Worm (Caenorhabditis elegans) whole organism, L1 larva: ENCODE data around the gene srx-33.

Experiments used
- C34B4.2 ChIP-seq: sonication (generic microtip); optimal IDR thresholded peaks from 2 replicates; lab custom pipeline; 2017; ENCODE audit warnings: mild to moderate bottlenecking, missing genetic modification characterization, missing compliant biosample characterization
- aha-1 ChIP-seq: fragments of 150-350 bp; optimal IDR thresholded peaks from 2 replicates; lab custom pipeline; 2014; ENCODE audit warnings: missing biosample characterization, missing genetic modification characterization
- alr-1 ChIP-seq: fragments of 200-800 bp; sonication (Bioruptor generic); optimal IDR thresholded peaks from 2 replicates; lab custom pipeline; 2018; ENCODE audit warnings: borderline replicate concordance, mild to moderate bottlenecking, missing genetic modification characterization, missing compliant biosample characterization
- blmp-1 ChIP-seq: fragments of 150-350 bp; optimal IDR thresholded peaks from 2 replicates; lab custom pipeline; 2014; ENCODE audit warnings: missing biosample characterization, missing genetic modification characterization
- ceh-63 ChIP-seq: fragments of 200-800 bp; sonication (Bioruptor generic); optimal IDR thresholded peaks from 2 replicates; lab custom pipeline; 2018; ENCODE audit warnings: mild to moderate bottlenecking, missing genetic modification characterization, missing compliant biosample characterization
- ces-1 ChIP-seq: fragments of 150-350 bp; optimal IDR thresholded peaks from 2 replicates; lab custom pipeline; 2014; ENCODE audit warnings: missing biosample characterization, missing genetic modification reagents, missing genetic modification characterization
- dpl-1 ChIP-seq, 3 experiments: fragments of 150-350 bp in 2 of 3; sonication (generic microtip) in 1 of 3; optimal IDR thresholded peaks; 2 replicates each; lab custom pipeline; 2014 to 2017; ENCODE audit warnings: missing biosample characterization in 3 of 3, missing genetic modification characterization in 3 of 3, missing genetic modification reagents in 3 of 3
- dsc-1 ChIP-seq: sonication (generic microtip); optimal IDR thresholded peaks from 2 replicates; lab custom pipeline; 2016; ENCODE audit warnings: mild to moderate bottlenecking, missing genetic modification characterization, missing compliant biosample characterization
- egl-27 ChIP-seq, 2 experiments: fragments of 150-350 bp in 1 of 2; sonication (generic microtip); optimal IDR thresholded peaks; 3 replicates each; lab custom pipeline; 2017 to 2018; ENCODE audit warnings: missing biosample characterization in 2 of 2, missing genetic modification characterization in 2 of 2, missing genetic modification reagents in 2 of 2
- elt-2 ChIP-seq: sonication (generic microtip); optimal IDR thresholded peaks from 2 replicates; lab custom pipeline; 2016; ENCODE audit warnings: missing genetic modification characterization, mild to moderate bottlenecking, inconsistent platforms, missing compliant biosample characterization, missing genetic modification reagents
- ets-5 ChIP-seq: fragments of 200-800 bp; sonication (Bioruptor generic); IDR thresholded peaks from 2 replicates; pipeline ENCODE4 v1.3.6; 2022; ENCODE audit warnings: missing genetic modification characterization, missing compliant biosample characterization
- fkh-10 ChIP-seq: sonication (generic microtip); optimal IDR thresholded peaks from 2 replicates; lab custom pipeline; 2017; ENCODE audit warnings: missing biosample characterization, missing genetic modification reagents, missing genetic modification characterization
- fkh-8 ChIP-seq: sonication (generic microtip); optimal IDR thresholded peaks from 2 replicates; lab custom pipeline; 2016; ENCODE audit warnings: mild to moderate bottlenecking, missing genetic modification characterization, missing compliant biosample characterization
- hlh-17 ChIP-seq: fragments of 200-800 bp; sonication (Bioruptor generic); optimal IDR thresholded peaks from 2 replicates; lab custom pipeline; 2018; ENCODE audit warnings: missing genetic modification characterization, mild to moderate bottlenecking, missing compliant biosample characterization, moderate library complexity, borderline replicate concordance
- irx-1 ChIP-seq: sonication (generic microtip); optimal IDR thresholded peaks from 2 replicates; lab custom pipeline; 2016; ENCODE audit warnings: missing genetic modification characterization, missing compliant biosample characterization
- lin-13 ChIP-seq: fragments of 150-350 bp; optimal IDR thresholded peaks from 2 replicates; lab custom pipeline; 2014; ENCODE audit warnings: missing biosample characterization, missing genetic modification reagents, missing genetic modification characterization
- lin-14 ChIP-seq: fragments of 200-800 bp; sonication (Bioruptor generic); optimal IDR thresholded peaks from 2 replicates; lab custom pipeline; 2018; ENCODE audit warnings: mild to moderate bottlenecking, missing genetic modification characterization, moderate library complexity, missing compliant biosample characterization
- lin-15B ChIP-seq: fragments of 150-350 bp; sonication (generic microtip); optimal IDR thresholded peaks from 3 replicates; lab custom pipeline; 2014; ENCODE audit warnings: missing biosample characterization, missing genetic modification characterization
- lin-35 ChIP-seq, 2 experiments: fragments of 150-350 bp; optimal IDR thresholded peaks; 2 replicates each; lab custom pipeline; 2014; ENCODE audit warnings: missing biosample characterization in 2 of 2, missing genetic modification characterization in 2 of 2, missing genetic modification reagents in 2 of 2
- lsy-2 ChIP-seq, 2 experiments: fragments of 150-350 bp; optimal IDR thresholded peaks; 2 replicates each; lab custom pipeline; 2014; ENCODE audit warnings: missing biosample characterization in 2 of 2, missing genetic modification characterization in 2 of 2
- mdl-1 ChIP-seq, 2 experiments: fragments of 150-350 bp; optimal IDR thresholded peaks; 2 replicates each; lab custom pipeline; 2014 to 2017; ENCODE audit warnings: missing biosample characterization in 2 of 2, missing genetic modification characterization in 2 of 2, inconsistent platforms in 1 of 2
- mep-1 ChIP-seq: fragments of 150-350 bp; optimal IDR thresholded peaks from 2 replicates; lab custom pipeline; 2014; ENCODE audit warnings: missing biosample characterization, missing genetic modification characterization
- nhr-20 ChIP-seq: sonication (generic microtip); optimal IDR thresholded peaks from 2 replicates; lab custom pipeline; 2016; ENCODE audit warnings: mild to moderate bottlenecking, missing genetic modification characterization, missing compliant biosample characterization
- nhr-28 ChIP-seq: fragments of 150-350 bp; optimal IDR thresholded peaks from 2 replicates; lab custom pipeline; 2014; ENCODE audit warnings: missing biosample characterization, missing genetic modification characterization
- nhr-47 ChIP-seq: sonication (generic microtip); optimal IDR thresholded peaks from 2 replicates; lab custom pipeline; 2016; ENCODE audit warnings: mild to moderate bottlenecking, missing genetic modification characterization, moderate library complexity, missing compliant biosample characterization
- nhr-71 ChIP-seq: sonication (generic microtip); optimal IDR thresholded peaks from 2 replicates; lab custom pipeline; 2016; ENCODE audit warnings: mild to moderate bottlenecking, missing genetic modification characterization, moderate library complexity, missing compliant biosample characterization
- nhr-90 ChIP-seq: sonication (generic microtip); optimal IDR thresholded peaks from 2 replicates; lab custom pipeline; 2016; ENCODE audit warnings: mild to moderate bottlenecking, missing genetic modification characterization, missing compliant biosample characterization; ENCODE audit not compliant: poor library complexity
- pax-3 ChIP-seq: fragments of 200-800 bp; sonication (Bioruptor generic); optimal IDR thresholded peaks from 2 replicates; lab custom pipeline; 2018; ENCODE audit warnings: mild to moderate bottlenecking, missing genetic modification characterization, moderate library complexity, missing compliant biosample characterization
- pqm-1 ChIP-seq: sonication (generic microtip); optimal IDR thresholded peaks from 3 replicates; lab custom pipeline; 2017; ENCODE audit warnings: missing biosample characterization, missing genetic modification characterization
- snu-23 ChIP-seq: sonication (generic microtip); optimal IDR thresholded peaks from 2 replicates; lab custom pipeline; 2016; ENCODE audit warnings: missing genetic modification characterization, missing compliant biosample characterization
- unc-30 ChIP-seq: sonication (generic microtip); optimal IDR thresholded peaks from 2 replicates; lab custom pipeline; 2017; ENCODE audit warnings: missing biosample characterization, missing genetic modification characterization
- unc-62 ChIP-seq: fragments of 150-350 bp; optimal IDR thresholded peaks from 2 replicates; lab custom pipeline; 2014; ENCODE audit warnings: missing biosample characterization, missing genetic modification reagents, missing genetic modification characterization
- unc-98 ChIP-seq: fragments of 200-800 bp; sonication (Bioruptor generic); IDR thresholded peaks from 2 replicates; pipeline ENCODE4 v1.3.6; 2022; ENCODE audit warnings: missing genetic modification characterization, missing compliant biosample characterization
- vab-15 ChIP-seq: sonication (generic microtip); optimal IDR thresholded peaks from 2 replicates; lab custom pipeline; 2017; ENCODE audit warnings: missing genotype, mild to moderate bottlenecking, missing genetic modification characterization, missing compliant biosample characterization
- xbp-1 ChIP-seq: sonication (generic microtip); optimal IDR thresholded peaks from 2 replicates; lab custom pipeline; 2016; ENCODE audit warnings: missing genetic modification characterization, missing compliant biosample characterization

Gene srx-33

DNA sequence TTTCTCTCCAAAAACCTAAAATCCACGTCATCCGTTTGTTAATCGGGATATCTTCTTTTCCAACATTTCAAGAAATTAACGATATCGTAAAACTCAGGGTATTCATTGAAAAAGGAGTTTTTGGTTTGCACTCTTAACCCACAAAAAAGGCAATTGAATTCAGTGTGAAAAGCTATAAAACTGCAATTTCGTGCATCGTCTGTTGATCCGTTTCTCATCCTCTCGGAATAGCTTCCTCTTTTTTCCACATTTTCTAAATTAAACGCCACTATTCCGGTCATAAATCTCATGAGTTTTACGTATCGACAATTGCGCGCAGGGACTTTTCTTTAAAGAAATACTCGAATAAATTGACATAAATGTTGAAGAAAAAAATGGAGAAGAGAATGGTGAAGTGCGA lies 6.5 kb downstream of the srx-33 start:
- TF ChIP-seq nhr-47 (tag; lab: Kevin White, UChicago) (no peak), ceh-63 (GFP tag; lab: Kevin White, UChicago) (peak; percentile 84)

DNA sequence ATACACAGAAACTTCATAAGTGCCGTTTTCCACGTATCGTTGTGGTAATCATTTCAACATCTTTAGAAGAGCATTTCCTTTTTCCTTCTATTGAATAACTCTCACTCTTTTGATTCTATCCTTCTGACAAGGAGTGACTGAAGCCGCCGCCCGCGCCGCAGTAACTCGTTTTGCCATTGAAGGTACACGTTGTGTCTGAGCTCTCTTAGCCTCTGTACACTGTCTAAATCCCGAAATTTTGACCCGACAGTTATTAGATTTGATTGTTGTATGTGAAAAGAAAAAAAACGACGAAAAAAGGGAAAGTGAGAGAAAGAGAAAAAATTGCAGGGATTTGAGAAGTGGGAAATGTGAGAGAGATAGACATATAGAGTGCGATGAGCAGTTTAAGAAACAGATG lies 7.4 kb downstream of the srx-33 start:
- TF ChIP-seq nhr-28 (tag; lab: Kevin White, UChicago) (no peak), lin-14 (GFP tag; lab: Kevin White, UChicago) (peak; percentile 79), aha-1 (tag; lab: Kevin White, UChicago) (no peak), elt-2 (tag; lab: Kevin White, UChicago) (no peak), blmp-1 (tag; lab: Kevin White, UChicago) (peak; percentile 22), egl-27 (tag; optimal IDR thresholded peaks at IDR 0.05; lab: Kevin White, UChicago) (no peak), ces-1 (GFP tag; lab: Kevin White, UChicago) (peak; percentile 63), mep-1 (no peak), snu-23 (GFP tag; lab: Kevin White, UChicago) (no peak), fkh-10 (GFP tag; lab: Kevin White, UChicago) (peak; percentile 89), vab-15 (tag; lab: Kevin White, UChicago) (no peak), xbp-1 (tag; lab: Kevin White, UChicago) (no peak), lsy-2 (tag; optimal IDR thresholded peaks at IDR 0.05; lab: Kevin White, UChicago) (peak in 1 of 2 experiments; percentile 23), nhr-20 (no peak), unc-30 (no peak), unc-98 (GFP tag; lab: Robert Waterston, UW) (no peak), lin-13 (GFP tag; lab: Kevin White, UChicago) (no peak), alr-1 (tag; lab: Kevin White, UChicago) (no peak), nhr-47 (tag; lab: Kevin White, UChicago) (no peak), fkh-8 (tag; lab: Kevin White, UChicago) (no peak), lin-35 (GFP tag; optimal IDR thresholded peaks at IDR 0.05; lab: Kevin White, UChicago) (no peak), irx-1 (tag; lab: Kevin White, UChicago) (peak; percentile 12), nhr-71 (tag; lab: Kevin White, UChicago) (peak; percentile 28)

DNA sequence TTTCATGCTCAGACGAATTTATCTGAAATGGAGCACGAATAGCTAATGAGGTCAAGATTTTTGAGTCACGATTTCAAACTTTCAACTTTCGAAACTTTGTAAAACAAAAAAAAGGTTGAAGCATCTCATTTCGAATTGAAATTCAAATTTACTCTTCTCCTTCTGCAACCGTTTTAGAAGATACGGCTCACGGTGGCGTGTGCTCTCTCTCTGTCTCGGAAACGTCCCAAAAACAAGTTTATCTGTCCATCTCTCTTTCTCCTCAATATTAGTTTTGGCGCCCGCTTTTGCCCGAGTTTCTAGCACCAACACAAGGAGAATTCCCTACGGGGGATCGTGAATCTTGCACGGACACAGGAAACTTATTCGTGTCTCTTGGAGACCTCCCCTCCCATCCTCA lies 8.3 kb downstream of the srx-33 start:
- TF ChIP-seq C34B4.2 (tag; lab: Kevin White, UChicago) = no peak
- no peak for TF ChIP-seq egl-27 (tag; optimal IDR thresholded peaks at IDR 0.05; lab: Kevin White, UChicago)
- peak; percentile 26 for TF ChIP-seq lin-14 (GFP tag; lab: Kevin White, UChicago)
- peak; percentile 55 for TF ChIP-seq fkh-10 (GFP tag; lab: Kevin White, UChicago)

DNA sequence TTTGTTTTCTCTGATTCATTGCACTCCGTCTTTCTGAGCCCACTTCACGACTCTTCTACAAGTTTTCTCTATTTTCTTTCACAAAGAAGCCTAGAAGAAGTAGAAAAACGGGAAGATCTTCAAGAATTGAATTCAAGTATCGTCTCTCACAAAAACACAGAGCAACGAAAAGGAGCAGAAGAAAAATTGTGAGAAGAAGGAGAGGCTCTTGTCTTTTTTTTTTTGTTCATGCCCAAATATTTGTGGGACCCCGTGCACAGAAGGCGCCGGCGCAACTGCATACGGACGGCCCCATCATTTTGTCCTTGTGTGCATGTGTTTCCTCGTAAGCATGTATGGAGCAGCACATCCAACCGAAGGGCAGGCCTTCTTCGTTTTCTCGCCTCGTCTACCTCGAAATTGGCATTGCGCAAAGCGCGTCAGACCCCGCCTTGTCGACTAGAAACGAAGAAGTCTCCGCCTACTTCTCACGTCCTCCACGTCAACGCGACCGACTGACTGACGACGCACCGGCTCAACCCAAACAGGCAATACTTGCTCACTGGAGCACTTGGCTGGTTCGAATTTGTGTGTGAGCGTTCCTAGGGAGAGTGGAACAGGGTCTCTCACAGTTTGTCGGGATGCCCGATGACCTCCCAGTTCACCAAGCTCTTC lies 12.1 kb downstream of the srx-33 start:
- TF ChIP-seq unc-62 (no peak), lin-14 (GFP tag; lab: Kevin White, UChicago) (peak; percentile 44), dsc-1 (tag; lab: Kevin White, UChicago) (no peak), lin-15B (tag; lab: Kevin White, UChicago) (no peak), fkh-10 (GFP tag; lab: Kevin White, UChicago) (peak; percentile 60)

DNA sequence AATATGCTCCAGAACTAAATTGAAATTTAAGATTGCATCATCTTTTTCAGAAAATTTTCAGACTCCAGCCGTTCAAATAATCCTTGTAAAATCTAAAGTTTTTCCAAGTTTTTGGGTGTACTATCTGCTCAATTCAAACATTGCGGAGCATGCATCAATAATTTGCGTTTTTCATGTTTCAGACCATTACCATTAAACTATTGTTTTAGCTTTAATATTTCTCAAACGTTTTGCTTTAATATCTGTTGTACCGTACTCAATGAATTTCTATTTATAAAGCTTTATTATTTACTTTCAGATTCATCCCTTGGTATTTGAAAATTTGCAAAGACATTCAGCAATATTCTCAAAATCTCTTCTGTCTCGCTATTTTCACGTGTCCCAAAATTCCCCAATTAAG lies 15.4 kb downstream of the srx-33 start, which contains the start of gene odr-2:
Gene odr-2 (plus strand): TSS at position 301 of the 400 bp plus-strand sequence.
- no peak for TF ChIP-seq ets-5
- TF ChIP-seq hlh-17 (GFP tag; lab: Kevin White, UChicago) = no peak
- TF ChIP-seq pqm-1 (tag; lab: Kevin White, UChicago) = no peak
- TF ChIP-seq nhr-90 = no peak
- no peak for TF ChIP-seq mdl-1 (tag; optimal IDR thresholded peaks at IDR 0.05; lab: Kevin White, UChicago)
- no peak for TF ChIP-seq alr-1 (tag; lab: Kevin White, UChicago)
- TF ChIP-seq pax-3 (tag; lab: Kevin White, UChicago) = no peak
- TF ChIP-seq dpl-1 (GFP tag; optimal IDR thresholded peaks at IDR 0.05; lab: Kevin White, UChicago) = no peak
- TF ChIP-seq unc-98 (GFP tag; lab: Robert Waterston, UW) = no peak
